Worm (Caenorhabditis elegans) whole organism, L4/young adult: ENCODE measurements around the gene sdf-9.

Source experiments
- W03F9.2 ChIP-seq: fragments of 150-350 bp; optimal IDR thresholded peaks from 2 replicates; lab custom pipeline; 2014; ENCODE audit warnings: missing biosample characterization, missing genetic modification characterization
- dao-5 ChIP-seq: sonication (generic microtip); optimal IDR thresholded peaks from 2 replicates; lab custom pipeline; 2016; ENCODE audit warnings: missing genotype, missing genetic modification characterization, moderate library complexity, missing compliant biosample characterization
- him-1 ChIP-seq: sonication (generic microtip); optimal IDR thresholded peaks from 2 replicates; lab custom pipeline; 2016; ENCODE audit warnings: missing genotype, missing genetic modification reagents, missing genetic modification characterization, missing compliant biosample characterization

sdf-9 gene

ce11 chrV:20797918-20798317 is at the start of gene sdf-9:
sdf-9 (plus strand) TSS chrV:20798218.
- TF ChIP-seq W03F9.2 (tag; lab: Kevin White, UChicago) (no peak), dao-5 (tag; lab: Kevin White, UChicago) (no peak), him-1 (tag; lab: Kevin White, UChicago) (no peak)

ce11 chrV:20749098-20749497 is 48.9 kb upstream of the sdf-9 start:
- TF ChIP-seq dao-5 (tag; lab: Kevin White, UChicago) (no peak), W03F9.2 (tag; lab: Kevin White, UChicago) (no peak), him-1 (tag; lab: Kevin White, UChicago) (no peak)

ce11 chrV:20752609-20753102 is 45.4 kb upstream of the sdf-9 start, which contains the start of gene pha-4:
pha-4 (plus strand) TSS chrV:20753052.
- TF ChIP-seq W03F9.2 (tag; lab: Kevin White, UChicago), result no peak
- TF ChIP-seq dao-5 (tag; lab: Kevin White, UChicago), result no peak
- no peak for TF ChIP-seq him-1 (tag; lab: Kevin White, UChicago)

ce11 chrV:20753838-20754503 is 44.0 kb upstream of the sdf-9 start:
- no peak for TF ChIP-seq dao-5 (tag; lab: Kevin White, UChicago)
- TF ChIP-seq him-1 (tag; lab: Kevin White, UChicago), result no peak
- no peak for TF ChIP-seq W03F9.2 (tag; lab: Kevin White, UChicago)

ce11 chrV:20755494-20755893 is 42.5 kb upstream of the sdf-9 start:
- TF ChIP-seq him-1 (tag; lab: Kevin White, UChicago) (no peak), dao-5 (tag; lab: Kevin White, UChicago) (no peak), W03F9.2 (tag; lab: Kevin White, UChicago) (no peak)

- no peak for TF ChIP-seq W03F9.2 (tag; lab: Kevin White, UChicago)
- TF ChIP-seq him-1 (tag; lab: Kevin White, UChicago), result no peak
- TF ChIP-seq dao-5 (tag; lab: Kevin White, UChicago), result no peak
These were observed 41.5 kb upstream of the sdf-9 start for ce11 chrV:20756385-20756996.

- no peak for TF ChIP-seq W03F9.2 (tag; lab: Kevin White, UChicago)
- TF ChIP-seq him-1 (tag; lab: Kevin White, UChicago), result no peak
- no peak for TF ChIP-seq dao-5 (tag; lab: Kevin White, UChicago)
These were observed 40.8 kb upstream of the sdf-9 start for ce11 chrV:20757255-20757654.

- no peak for TF ChIP-seq him-1 (tag; lab: Kevin White, UChicago)
These were observed 39.9 kb upstream of the sdf-9 start for ce11 chrV:20758106-20758505.

- no peak for TF ChIP-seq him-1 (tag; lab: Kevin White, UChicago)
- TF ChIP-seq W03F9.2 (tag; lab: Kevin White, UChicago), result no peak
- no peak for TF ChIP-seq dao-5 (tag; lab: Kevin White, UChicago)
These were observed 36.3 kb upstream of the sdf-9 start for ce11 chrV:20761758-20762157.

- TF ChIP-seq dao-5 (tag; lab: Kevin White, UChicago) (no peak), him-1 (tag; lab: Kevin White, UChicago) (no peak), W03F9.2 (tag; lab: Kevin White, UChicago) (no peak)
These were observed 34.8 kb upstream of the sdf-9 start for ce11 chrV:20763192-20763591.

- no peak for TF ChIP-seq dao-5 (tag; lab: Kevin White, UChicago)
- no peak for TF ChIP-seq W03F9.2 (tag; lab: Kevin White, UChicago)
- no peak for TF ChIP-seq him-1 (tag; lab: Kevin White, UChicago)
These were observed 28.0 kb upstream of the sdf-9 start, which contains the start of gene elp-1 for ce11 chrV:20770061-20770460. elp-1 (minus strand) TSS chrV:20770161.

- no peak for TF ChIP-seq him-1 (tag; lab: Kevin White, UChicago)
- TF ChIP-seq W03F9.2 (tag; lab: Kevin White, UChicago), result peak; percentile 8
- no peak for TF ChIP-seq dao-5 (tag; lab: Kevin White, UChicago)
These were observed 27.2 kb upstream of the sdf-9 start for ce11 chrV:20770846-20771245.

ce11 chrV:20771702-20772101 is 26.3 kb upstream of the sdf-9 start:
- TF ChIP-seq W03F9.2 (tag; lab: Kevin White, UChicago), result no peak
- no peak for TF ChIP-seq him-1 (tag; lab: Kevin White, UChicago)
- no peak for TF ChIP-seq dao-5 (tag; lab: Kevin White, UChicago)

ce11 chrV:20773647-20774046 is 24.4 kb upstream of the sdf-9 start, which contains the start of gene F38A6.5:
F38A6.5 (minus strand) TSS chrV:20773747.
- TF ChIP-seq dao-5 (tag; lab: Kevin White, UChicago) (no peak), W03F9.2 (tag; lab: Kevin White, UChicago) (no peak), him-1 (tag; lab: Kevin White, UChicago) (no peak)
